Fruit fly (Drosophila melanogaster) whole organism, embryonic: ENCODE data around the gene CG42538.

ENCODE experiments used
- Aef1 ChIP-seq: fragments of 200-800 bp; sonication (Bioruptor generic); IDR thresholded peaks from 3 replicates; pipeline ENCODE4 v1.3.6; 2022; ENCODE audit warnings: missing biosample characterization, missing genetic modification characterization
- Atf3 ChIP-seq: fragments of 200-800 bp; sonication (Bioruptor generic); optimal IDR thresholded peaks from 3 replicates; lab custom pipeline; 2016; ENCODE audit warnings: missing biosample characterization, missing genetic modification characterization
- C15 ChIP-seq: fragments of 200-800 bp; sonication (Bioruptor generic); IDR thresholded peaks from 3 replicates; pipeline ENCODE4 v1.3.6; 2022; ENCODE audit warnings: missing biosample characterization, missing genetic modification characterization
- CG10267 ChIP-seq: fragments of 200-800 bp; sonication (Bioruptor generic); optimal IDR thresholded peaks from 2 replicates; lab custom pipeline; 2018; ENCODE audit warnings: missing biosample characterization, mild to moderate bottlenecking, missing genetic modification characterization, moderate library complexity
- CG10654 ChIP-seq: fragments of 200-800 bp; sonication (Bioruptor generic); optimal IDR thresholded peaks from 2 replicates; lab custom pipeline; 2016; ENCODE audit warnings: missing biosample characterization, missing genetic modification characterization
- CG10979 ChIP-seq: fragments of 200-800 bp; sonication (Bioruptor generic); optimal IDR thresholded peaks from 2 replicates; lab custom pipeline; 2018; ENCODE audit warnings: missing biosample characterization, mild to moderate bottlenecking, missing genetic modification characterization, moderate library complexity
- CG12942 ChIP-seq: fragments of 200-800 bp; sonication (Bioruptor generic); optimal IDR thresholded peaks from 3 replicates; lab custom pipeline; 2016; ENCODE audit warnings: missing biosample characterization, missing genetic modification characterization
- CG14667 ChIP-seq: fragments of 200-800 bp; sonication (Bioruptor generic); IDR thresholded peaks from 2 replicates; pipeline ENCODE4 v1.3.6; 2022; ENCODE audit warnings: missing biosample characterization, missing genetic modification characterization
- CG16779 ChIP-seq: fragments of 200-800 bp; sonication (Bioruptor generic); IDR thresholded peaks from 2 replicates; pipeline ENCODE4 v1.3.6; 2022; ENCODE audit warnings: missing biosample characterization, missing genetic modification characterization
- CG17359 ChIP-seq: fragments of 200-800 bp; sonication (Bioruptor generic); optimal IDR thresholded peaks from 3 replicates; lab custom pipeline; 2018; ENCODE audit warnings: missing biosample characterization, mild to moderate bottlenecking, missing genetic modification characterization, moderate library complexity
- CG17385 ChIP-seq: fragments of 200-800 bp; sonication (Bioruptor generic); optimal IDR thresholded peaks from 3 replicates; lab custom pipeline; 2018; ENCODE audit warnings: missing biosample characterization, mild to moderate bottlenecking, missing genetic modification characterization
- CG17829 ChIP-seq: fragments of 200-800 bp; optimal IDR thresholded peaks from 2 replicates; lab custom pipeline; 2019; ENCODE audit warnings: missing biosample characterization, mild to moderate bottlenecking, missing genetic modification characterization, moderate library complexity
- CG2202 ChIP-seq: fragments of 200-800 bp; sonication (Bioruptor generic); optimal IDR thresholded peaks from 2 replicates; lab custom pipeline; 2018; ENCODE audit warnings: missing biosample characterization, mild to moderate bottlenecking, missing genetic modification characterization
- CG30403 ChIP-seq: fragments of 200-800 bp; sonication (Bioruptor generic); optimal IDR thresholded peaks from 3 replicates; lab custom pipeline; 2016; ENCODE audit warnings: missing biosample characterization, missing genetic modification characterization
- CG31224 ChIP-seq: fragments of 200-800 bp; sonication (Bioruptor generic); IDR thresholded peaks from 2 replicates; pipeline ENCODE4 v1.3.6; 2022; ENCODE audit warnings: missing biosample characterization, missing genetic modification characterization
- CG32772 ChIP-seq: fragments of 200-800 bp; sonication (Bioruptor generic); IDR thresholded peaks from 2 replicates; pipeline ENCODE4 v1.3.6; 2022; ENCODE audit warnings: missing biosample characterization, missing genetic modification characterization
- CG3995 ChIP-seq: fragments of 200-800 bp; sonication (Bioruptor generic); optimal IDR thresholded peaks from 3 replicates; lab custom pipeline; 2016; ENCODE audit warnings: missing biosample characterization, missing genetic modification characterization
- CG4404 ChIP-seq: fragments of 200-800 bp; sonication (Bioruptor generic); IDR thresholded peaks from 2 replicates; pipeline ENCODE4 v1.3.6; 2022; ENCODE audit warnings: missing biosample characterization, missing genetic modification characterization
- CG6654 ChIP-seq: fragments of 200-800 bp; sonication (Bioruptor generic); optimal IDR thresholded peaks from 2 replicates; lab custom pipeline; 2017; ENCODE audit warnings: missing biosample characterization, mild to moderate bottlenecking, missing genetic modification characterization
- CG7556 ChIP-seq: fragments of 200-800 bp; sonication (Bioruptor generic); optimal IDR thresholded peaks from 2 replicates; lab custom pipeline; 2017; ENCODE audit warnings: missing biosample characterization, mild to moderate bottlenecking, missing genetic modification characterization
- CG7987 ChIP-seq: fragments of 200-800 bp; sonication (Bioruptor generic); optimal IDR thresholded peaks from 2 replicates; lab custom pipeline; 2018; ENCODE audit warnings: missing biosample characterization, mild to moderate bottlenecking, missing genetic modification characterization, moderate library complexity
- Dref ChIP-seq: fragments of 200-800 bp; sonication (Bioruptor generic); IDR thresholded peaks from 2 replicates; pipeline ENCODE4 v1.3.6; 2022; ENCODE audit warnings: missing biosample characterization, missing genetic modification characterization
- E2f1 ChIP-seq: fragments of 200-800 bp; sonication (Bioruptor generic); IDR thresholded peaks from 2 replicates; pipeline ENCODE4 v1.3.6; 2022; ENCODE audit warnings: missing biosample characterization, missing genetic modification characterization
- Fer3 ChIP-seq: fragments of 200-800 bp; sonication (Bioruptor generic); optimal IDR thresholded peaks from 2 replicates; lab custom pipeline; 2018; ENCODE audit warnings: missing biosample characterization, mild to moderate bottlenecking, missing genetic modification characterization, moderate library complexity
- Gsc ChIP-seq: fragments of 200-800 bp; sonication (Bioruptor generic); IDR thresholded peaks from 2 replicates; pipeline ENCODE4 v1.3.6; 2022; ENCODE audit warnings: missing biosample characterization, missing genetic modification characterization
- Hand ChIP-seq: fragments of 200-800 bp; sonication (Bioruptor generic); optimal IDR thresholded peaks from 2 replicates; lab custom pipeline; 2017; ENCODE audit warnings: mild to moderate bottlenecking, missing biosample characterization, missing genetic modification reagents, missing genetic modification characterization
- Max ChIP-seq: fragments of 200-800 bp; sonication (Bioruptor generic); optimal IDR thresholded peaks from 2 replicates; lab custom pipeline; 2016; ENCODE audit warnings: missing biosample characterization, mild to moderate bottlenecking, missing genetic modification characterization
- Oli ChIP-seq: fragments of 200-800 bp; sonication (Bioruptor generic); optimal IDR thresholded peaks from 2 replicates; lab custom pipeline; 2018; ENCODE audit warnings: missing biosample characterization, mild to moderate bottlenecking, missing genetic modification characterization, moderate library complexity
- Ravus ChIP-seq: fragments of 200-800 bp; sonication (Bioruptor generic); IDR thresholded peaks from 2 replicates; pipeline ENCODE4 v1.3.6; 2022; ENCODE audit warnings: missing biosample characterization, missing genetic modification characterization
- Scr ChIP-seq: fragments of 200-800 bp; sonication (Bioruptor generic); IDR thresholded peaks from 2 replicates; pipeline ENCODE4 v1.3.6; 2022; ENCODE audit warnings: missing biosample characterization, missing genetic modification characterization; ENCODE audit not compliant: partially characterized antibody
- Six4 ChIP-seq: fragments of 200-800 bp; sonication (Bioruptor generic); optimal IDR thresholded peaks from 2 replicates; lab custom pipeline; 2016; ENCODE audit warnings: missing biosample characterization, missing genetic modification characterization
- Spps ChIP-seq: fragments of 200-800 bp; sonication (Bioruptor generic); optimal IDR thresholded peaks from 2 replicates; lab custom pipeline; 2018; ENCODE audit warnings: missing biosample characterization, mild to moderate bottlenecking, missing genetic modification characterization
- ato ChIP-seq: fragments of 200-800 bp; sonication (Bioruptor generic); IDR thresholded peaks from 2 replicates; pipeline ENCODE4 v1.3.6; 2022; ENCODE audit warnings: missing biosample characterization, missing genetic modification characterization; ENCODE audit not compliant: partially characterized antibody
- cad ChIP-seq: fragments of >200 bp; optimal IDR thresholded peaks from 2 replicates; lab custom pipeline; 2017; ENCODE audit warnings: missing biosample characterization, missing genetic modification characterization
- dimm ChIP-seq: fragments of 200-800 bp; sonication (Bioruptor generic); IDR thresholded peaks from 2 replicates; pipeline ENCODE4 v1.3.6; 2022; ENCODE audit warnings: missing biosample characterization, missing genetic modification characterization
- disco-r ChIP-seq: fragments of 200-800 bp; sonication (Bioruptor generic); optimal IDR thresholded peaks from 2 replicates; lab custom pipeline; 2016; ENCODE audit warnings: missing biosample characterization, missing genetic modification characterization
- eve ChIP-seq, 2 experiments: fragments of >200 bp; optimal IDR thresholded peaks; 2 replicates each; lab custom pipeline; 2017; ENCODE audit warnings: missing biosample characterization in 2 of 2, missing genetic modification characterization in 2 of 2
- gt ChIP-seq: fragments of 200-800 bp; sonication (Bioruptor generic); IDR thresholded peaks from 2 replicates; pipeline ENCODE4 v1.3.6; 2022; ENCODE audit warnings: missing biosample characterization, missing genetic modification characterization
- jing ChIP-seq: fragments of 200-800 bp; sonication (Bioruptor generic); optimal IDR thresholded peaks from 2 replicates; lab custom pipeline; 2018; ENCODE audit warnings: missing biosample characterization, mild to moderate bottlenecking, missing genetic modification characterization
- klu ChIP-seq: fragments of 200-800 bp; sonication (Bioruptor generic); IDR thresholded peaks from 2 replicates; pipeline ENCODE4 v1.3.6; 2022; ENCODE audit warnings: missing biosample characterization, missing genetic modification characterization
- kni ChIP-seq: fragments of 200-800 bp; sonication (Bioruptor generic); optimal IDR thresholded peaks from 3 replicates; lab custom pipeline; 2017; ENCODE audit warnings: mild to moderate bottlenecking, missing biosample characterization, missing genetic modification reagents, missing genetic modification characterization
- nau ChIP-seq: fragments of 200-800 bp; sonication (Bioruptor generic); optimal IDR thresholded peaks from 3 replicates; lab custom pipeline; 2017; ENCODE audit warnings: missing biosample characterization, mild to moderate bottlenecking, missing genetic modification characterization, missing genetic modification reagents
- nerfin-2 ChIP-seq: fragments of 200-800 bp; sonication (Bioruptor generic); IDR thresholded peaks from 2 replicates; pipeline ENCODE4 v1.3.6; 2022; ENCODE audit warnings: missing biosample characterization, missing genetic modification characterization; ENCODE audit not compliant: partially characterized antibody
- peb ChIP-seq: fragments of 200-800 bp; sonication (Bioruptor generic); IDR thresholded peaks from 2 replicates; pipeline ENCODE4 v1.3.6; 2022; ENCODE audit warnings: missing biosample characterization, missing genetic modification characterization
- stwl ChIP-seq: fragments of 200-800 bp; sonication (Bioruptor generic); optimal IDR thresholded peaks from 3 replicates; lab custom pipeline; 2018; ENCODE audit warnings: missing biosample characterization, mild to moderate bottlenecking, missing genetic modification characterization, moderate library complexity
- tup ChIP-seq: fragments of 200-800 bp; sonication (Bioruptor generic); optimal IDR thresholded peaks from 2 replicates; lab custom pipeline; 2016; ENCODE audit warnings: missing biosample characterization, mild to moderate bottlenecking, missing genetic modification characterization, moderate library complexity
- tx ChIP-seq: fragments of 200-800 bp; sonication (Bioruptor generic); optimal IDR thresholded peaks from 2 replicates; lab custom pipeline; 2016; ENCODE audit warnings: missing biosample characterization, missing genetic modification characterization
- vfl ChIP-seq: fragments of 200-800 bp; sonication (Bioruptor generic); optimal IDR thresholded peaks from 2 replicates; lab custom pipeline; 2016; ENCODE audit warnings: missing biosample characterization, missing genetic modification characterization
- wdn ChIP-seq: fragments of 200-800 bp; sonication (Bioruptor generic); IDR thresholded peaks from 2 replicates; pipeline ENCODE4 v1.3.6; 2022; ENCODE audit warnings: missing biosample characterization, missing genetic modification characterization
- zen2 ChIP-seq: fragments of 200-800 bp; sonication (Bioruptor generic); IDR thresholded peaks from 3 replicates; pipeline ENCODE4 v1.3.6; 2022; ENCODE audit warnings: missing biosample characterization, missing genetic modification characterization; ENCODE audit not compliant: partially characterized antibody
- zf30C ChIP-seq: fragments of 200-800 bp; sonication (Bioruptor generic); optimal IDR thresholded peaks from 3 replicates; lab custom pipeline; 2018; ENCODE audit warnings: missing biosample characterization, mild to moderate bottlenecking, missing genetic modification characterization

Gene CG42538

dm6 chr3L:16046387-16047066 lies 12.2 kb downstream of the CG42538 start (continued):
- no peak for TF ChIP-seq CG14667 (GFP tag; lab: Robert Waterston, UW)
- TF ChIP-seq nerfin-2 = no peak
- TF ChIP-seq Max = no peak
- TF ChIP-seq disco-r (GFP tag; lab: Kevin White, UChicago) = no peak
- peak; percentile 1 for TF ChIP-seq CG17385 (GFP tag; lab: Kevin White, UChicago)
- no peak for TF ChIP-seq CG4404
- no peak for TF ChIP-seq Six4
- no peak for TF ChIP-seq stwl (tag; lab: Kevin White, UChicago)
- no peak for TF ChIP-seq CG3995 (GFP tag; lab: Kevin White, UChicago)
- peak; percentile 60 for TF ChIP-seq CG17829 (tag; lab: Kevin White, UChicago)
- TF ChIP-seq CG10654 (GFP tag; lab: Kevin White, UChicago) = no peak
- no peak for TF ChIP-seq tx (GFP tag; lab: Kevin White, UChicago)
- no peak for TF ChIP-seq Scr
- no peak for TF ChIP-seq gt (GFP tag; lab: Robert Waterston, UW)
- no peak for TF ChIP-seq Ravus
- TF ChIP-seq vfl = no peak
- no peak for TF ChIP-seq klu (GFP tag; lab: Robert Waterston, UW)
- no peak for TF ChIP-seq jing (GFP tag; lab: Kevin White, UChicago)
- TF ChIP-seq peb (GFP tag; lab: Robert Waterston, UW) = no peak
- no peak for TF ChIP-seq C15 (GFP tag; lab: Robert Waterston, UW)
- peak; percentile 53 for TF ChIP-seq Hand (GFP tag; lab: Kevin White, UChicago)
- no peak for TF ChIP-seq CG12942 (GFP tag; lab: Kevin White, UChicago)
- TF ChIP-seq eve (GFP tag; optimal IDR thresholded peaks at IDR 0.05; lab: Kevin White, UChicago) = no peak
- no peak for TF ChIP-seq Spps (tag; lab: Kevin White, UChicago)
- TF ChIP-seq CG10267 (tag; lab: Kevin White, UChicago) = peak; percentile 4
- TF ChIP-seq CG7987 (GFP tag; lab: Kevin White, UChicago) = peak; percentile 18
- no peak for TF ChIP-seq Atf3 (GFP tag; lab: Kevin White, UChicago)
- peak; percentile 40 for TF ChIP-seq Fer3 (tag; lab: Kevin White, UChicago)
- no peak for TF ChIP-seq CG2202
- TF ChIP-seq ato = 0 out of 2 replicates have a peak, but pooled peaks have one; percentile 24
- TF ChIP-seq Aef1 (GFP tag; lab: Robert Waterston, UW) = no peak
- TF ChIP-seq nau = peak; percentile 52
- peak; percentile 81 for TF ChIP-seq kni (GFP tag; lab: Kevin White, UChicago)
- peak; percentile 6 for TF ChIP-seq zf30C (GFP tag; lab: Kevin White, UChicago)
- TF ChIP-seq CG32772 (GFP tag; lab: Robert Waterston, UW) = peak; percentile 6; the same call in 1 of the 2 replicates
- TF ChIP-seq CG10979 = no peak
- TF ChIP-seq CG7556 (GFP tag; lab: Kevin White, UChicago) = no peak
- TF ChIP-seq CG17359 (tag; lab: Kevin White, UChicago) = no peak
- no peak for TF ChIP-seq CG16779
- no peak for TF ChIP-seq Oli
- TF ChIP-seq Dref (GFP tag; lab: Robert Waterston, UW) = no peak
- no peak for TF ChIP-seq CG30403 (GFP tag; lab: Kevin White, UChicago)
- TF ChIP-seq E2f1 (GFP tag; lab: Robert Waterston, UW) = no peak; the same call in 1 of the 2 replicates
- TF ChIP-seq CG6654 = no peak
- no peak for TF ChIP-seq zen2 (GFP tag; lab: Robert Waterston, UW)
- TF ChIP-seq CG31224 (GFP tag; lab: Robert Waterston, UW) = no peak
- TF ChIP-seq Gsc (GFP tag; lab: Robert Waterston, UW) = no peak
- no peak for TF ChIP-seq dimm
- no peak for TF ChIP-seq wdn (GFP tag; lab: Robert Waterston, UW)
- TF ChIP-seq tup (GFP tag; lab: Kevin White, UChicago) = no peak
- no peak for TF ChIP-seq cad
